Fruit fly (Drosophila melanogaster) whole organism, prepupa: ENCODE data around the gene modSP.

Experiments
- Blimp-1 ChIP-seq: fragments of 200-800 bp; sonication (Bioruptor generic); optimal IDR thresholded peaks from 3 replicates; lab custom pipeline; 2017; ENCODE audit warnings: missing biosample characterization, missing genetic modification characterization, mild to moderate bottlenecking, moderate library complexity, missing genetic modification reagents
- CG15336 ChIP-seq: fragments of 200-800 bp; sonication (Bioruptor generic); IDR thresholded peaks from 2 replicates; pipeline ENCODE4 v1.3.6; 2022; ENCODE audit warnings: missing biosample characterization, missing genetic modification characterization
- CG32006 ChIP-seq: fragments of 200-800 bp; sonication (Bioruptor generic); optimal IDR thresholded peaks from 3 replicates; lab custom pipeline; 2017; ENCODE audit warnings: missing biosample characterization, mild to moderate bottlenecking, missing genetic modification characterization
- CG34406 ChIP-seq: fragments of 200-800 bp; sonication (Bioruptor generic); optimal IDR thresholded peaks from 3 replicates; lab custom pipeline; 2016; ENCODE audit warnings: missing biosample characterization, missing genetic modification characterization
- CG8119 ChIP-seq: fragments of 200-800 bp; sonication (Bioruptor generic); IDR thresholded peaks from 3 replicates; pipeline ENCODE4 v1.3.6; 2022; ENCODE audit warnings: missing biosample characterization, missing genetic modification characterization
- CG9139 ChIP-seq: fragments of 200-800 bp; sonication (Bioruptor generic); optimal IDR thresholded peaks from 3 replicates; lab custom pipeline; 2017; ENCODE audit warnings: missing biosample characterization, mild to moderate bottlenecking, missing genetic modification characterization
- Hr4 ChIP-seq: fragments of 200-800 bp; sonication (Bioruptor generic); optimal IDR thresholded peaks from 3 replicates; lab custom pipeline; 2016; ENCODE audit warnings: missing biosample characterization, missing genetic modification characterization
- Lpt ChIP-seq: fragments of 200-800 bp; sonication (Bioruptor generic); optimal IDR thresholded peaks from 3 replicates; lab custom pipeline; 2016; ENCODE audit warnings: missing biosample characterization, missing genetic modification characterization
- eg ChIP-seq: fragments of 200-800 bp; sonication (Bioruptor generic); IDR thresholded peaks from 3 replicates; pipeline ENCODE4 v1.3.6; 2022; ENCODE audit warnings: missing biosample characterization, missing genetic modification characterization
- fkh ChIP-seq: fragments of 200-800 bp; sonication (Bioruptor generic); optimal IDR thresholded peaks from 3 replicates; lab custom pipeline; 2017; ENCODE audit warnings: missing biosample characterization, mild to moderate bottlenecking, missing genetic modification characterization, moderate library complexity
- ss ChIP-seq, 2 experiments: fragments of 200-800 bp; sonication (Bioruptor generic); optimal IDR thresholded peaks; 2 replicates in 1 of 2; 3 replicates in 1 of 2; lab custom pipeline; 2017 to 2018; ENCODE audit warnings: mild to moderate bottlenecking in 2 of 2, missing biosample characterization in 2 of 2, missing genetic modification characterization in 2 of 2, moderate library complexity in 1 of 2
- svp ChIP-seq: fragments of 200-800 bp; sonication (Bioruptor generic); peaks from one replicate; lab custom pipeline; 2016; ENCODE audit warnings: missing biosample characterization, missing genetic modification characterization

DNA sequence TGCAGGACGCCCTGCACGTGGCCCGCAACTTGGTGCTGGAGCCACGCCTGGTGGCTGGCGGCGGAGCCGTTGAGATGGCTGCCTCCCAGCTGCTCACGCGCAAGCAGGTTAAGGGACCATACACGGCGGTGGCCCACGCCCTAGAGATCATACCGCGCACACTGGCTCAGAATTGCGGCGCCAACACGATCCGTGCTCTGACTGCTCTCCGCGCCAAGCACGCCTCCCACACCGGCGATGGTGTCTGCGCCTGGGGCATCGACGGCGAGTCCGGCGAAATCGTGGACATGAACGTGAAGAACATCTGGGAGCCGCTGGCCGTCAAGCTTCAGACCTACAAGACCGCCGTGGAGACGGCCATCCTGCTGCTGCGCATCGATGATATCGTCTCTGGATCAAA lies 6.2 kb downstream of the modSP start:
- TF ChIP-seq Blimp-1 (GFP tag; lab: Kevin White, UChicago) (no peak), svp (GFP tag; lab: Kevin White, UChicago) (no peak), Lpt (GFP tag; lab: Kevin White, UChicago) (no peak), CG34406 (GFP tag; lab: Kevin White, UChicago) (no peak), CG15336 (GFP tag; lab: Robert Waterston, UW) (no peak), CG9139 (GFP tag; lab: Kevin White, UChicago) (no peak), CG32006 (GFP tag; lab: Kevin White, UChicago) (no peak), Hr4 (GFP tag; lab: Kevin White, UChicago) (no peak), CG8119 (GFP tag; lab: Robert Waterston, UW) (no peak), eg (no peak), fkh (GFP tag; lab: Kevin White, UChicago) (no peak), ss (GFP tag; optimal IDR thresholded peaks at IDR 0.05; lab: Kevin White, UChicago) (no peak)
